Fruit fly (Drosophila melanogaster): ENCODE measurements around the gene ebi.
"Not testable (repeated sequence)": the region's sequence is repeated elsewhere in the genome, so short reads cannot be mapped to it uniquely, and the experiment has no call there.

Gene ebi

DNA sequence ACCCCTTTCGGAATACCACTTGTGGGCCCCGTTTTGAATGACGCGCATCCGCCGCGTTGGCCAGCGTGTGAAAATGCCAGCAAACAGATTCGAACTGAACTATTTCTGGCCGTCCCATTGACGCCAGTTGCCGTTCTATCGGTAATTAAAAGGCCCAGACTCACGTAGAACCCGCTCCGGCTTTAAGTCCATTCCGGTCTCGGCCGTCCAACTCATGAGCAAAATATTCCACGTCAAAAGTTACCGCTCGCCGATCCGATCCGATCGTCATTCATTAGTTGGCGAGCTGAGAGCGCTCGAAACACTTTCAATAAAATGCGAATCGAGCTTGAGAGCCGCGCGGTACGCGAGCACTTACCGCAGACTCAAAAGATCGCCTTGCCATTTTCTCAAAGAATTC is 19.6 kb downstream of the ebi start:
- TF ChIP-seq CG8478 (optimal IDR thresholded peaks at IDR 0.05) (no peak), CTCF (optimal IDR thresholded peaks at IDR 0.05) (no peak)

dm6 chr2L:435311-435806 is 20.5 kb downstream of the ebi start:
- TF ChIP-seq CG8478 (optimal IDR thresholded peaks at IDR 0.05) (no peak), CTCF (optimal IDR thresholded peaks at IDR 0.05) (no peak)

DNA sequence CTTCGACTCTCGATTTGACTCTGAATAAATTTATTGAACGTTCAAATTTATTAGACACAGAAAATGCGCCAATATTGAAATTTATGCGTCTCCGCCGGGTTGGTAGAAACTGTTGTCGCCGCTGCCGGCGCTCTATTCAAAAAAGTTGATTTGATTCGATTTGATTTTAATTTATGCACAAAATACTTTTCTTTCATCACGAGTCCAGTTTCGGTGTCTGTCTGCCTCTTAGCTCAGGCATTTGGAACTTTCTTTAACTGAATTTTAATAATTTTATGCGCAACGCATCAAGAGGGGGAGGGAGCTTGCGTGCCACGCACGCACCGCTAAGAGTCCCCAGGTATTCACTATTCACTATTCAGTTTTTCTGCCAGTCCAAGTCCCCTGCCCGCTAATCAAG is 22.6 kb downstream of the ebi start:
- no peak for TF ChIP-seq CTCF (optimal IDR thresholded peaks at IDR 0.05)
- TF ChIP-seq CG8478 (optimal IDR thresholded peaks at IDR 0.05), result no peak

DNA sequence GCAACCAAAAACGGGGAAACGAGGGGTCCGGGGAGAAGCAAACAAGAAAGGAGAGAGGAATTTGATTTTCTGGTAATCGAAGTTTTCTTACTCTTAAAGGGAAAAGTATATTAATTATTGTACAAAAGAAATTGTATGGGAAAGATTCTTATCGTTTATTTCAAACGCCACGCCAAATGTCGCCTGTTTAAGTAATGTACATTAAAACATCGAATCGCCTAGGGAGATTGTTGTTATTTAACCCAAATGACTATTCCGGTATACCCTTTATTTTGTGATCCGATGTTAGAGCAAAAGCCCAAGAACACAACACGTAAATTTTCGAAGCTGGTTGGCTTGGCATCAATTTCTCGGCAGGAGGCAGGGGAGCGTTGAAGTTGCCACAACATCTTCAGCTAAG is 24.5 kb downstream of the ebi start:
- TF ChIP-seq CTCF (optimal IDR thresholded peaks at IDR 0.05), result no peak
- no peak for TF ChIP-seq CG8478 (optimal IDR thresholded peaks at IDR 0.05)

- TF ChIP-seq CTCF (optimal IDR thresholded peaks at IDR 0.05), result no peak
- TF ChIP-seq CG8478 (optimal IDR thresholded peaks at IDR 0.05), result no peak
Observed at dm6 chr2L:440638-441454, 26.0 kb downstream of the ebi start.

DNA sequence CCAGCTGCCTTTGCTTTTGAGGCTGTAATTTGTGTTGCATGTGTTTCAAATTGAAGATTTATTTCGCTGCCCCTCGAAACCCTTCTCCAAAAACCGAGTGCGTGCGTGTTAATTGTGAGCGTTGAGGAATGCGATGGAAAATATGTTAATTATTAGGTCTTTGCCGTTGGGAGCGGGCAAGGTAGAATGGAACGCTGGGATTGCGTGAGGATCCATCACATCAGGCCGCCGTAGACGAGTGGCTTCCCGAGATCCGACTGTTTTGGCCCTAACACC is 26.5 kb downstream of the ebi start:
- TF ChIP-seq CG8478 (optimal IDR thresholded peaks at IDR 0.05) (no peak), CTCF (optimal IDR thresholded peaks at IDR 0.05) (no peak)

dm6 chr2L:441927-442691 is 27.2 kb downstream of the ebi start:
- no peak for TF ChIP-seq CG8478 (optimal IDR thresholded peaks at IDR 0.05)
- no peak for TF ChIP-seq CTCF (optimal IDR thresholded peaks at IDR 0.05)

dm6 chr2L:447124-447523 is 32.3 kb downstream of the ebi start:
- no peak for TF ChIP-seq CTCF (optimal IDR thresholded peaks at IDR 0.05)
- TF ChIP-seq CG8478 (optimal IDR thresholded peaks at IDR 0.05), result no peak

DNA sequence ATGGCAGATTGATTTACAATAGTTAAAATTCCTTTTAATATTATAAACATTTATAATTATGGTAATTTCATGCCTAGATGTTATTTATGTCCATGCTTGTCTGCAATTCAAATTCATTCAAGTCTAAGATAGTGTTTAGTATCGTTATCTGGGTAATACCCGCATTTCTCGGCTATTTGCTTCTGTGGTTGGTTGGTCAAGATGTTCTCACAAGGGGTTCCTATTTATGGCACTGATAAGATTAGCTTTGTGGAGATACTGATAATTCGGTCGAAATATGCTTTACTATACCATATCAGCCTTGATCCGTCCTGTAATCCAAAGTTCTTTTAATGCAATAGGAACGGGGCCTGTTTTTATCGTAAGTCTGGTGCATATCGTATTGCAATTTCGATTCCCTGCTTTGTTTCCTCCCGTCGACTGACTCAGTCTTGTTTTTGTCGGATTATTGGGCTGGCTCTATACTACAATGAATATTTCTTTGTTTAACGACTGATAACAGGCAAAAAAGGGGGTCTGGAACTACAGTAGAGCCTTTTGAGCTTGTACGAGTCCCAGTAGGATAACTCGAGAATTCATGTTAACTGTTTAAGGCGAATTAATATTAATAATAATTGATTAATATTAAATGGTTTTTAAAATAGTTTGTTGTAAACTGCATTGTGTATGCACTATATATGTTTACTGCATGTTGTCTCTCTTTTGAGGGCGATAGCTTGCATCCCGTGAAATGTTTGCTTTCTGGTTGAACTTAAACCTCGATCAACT is 37.0 kb downstream of the ebi start:
- no peak for TF ChIP-seq CG8478 (optimal IDR thresholded peaks at IDR 0.05)
- no peak for TF ChIP-seq CTCF (optimal IDR thresholded peaks at IDR 0.05)

- TF ChIP-seq CG8478 (optimal IDR thresholded peaks at IDR 0.05) (no peak), CTCF (optimal IDR thresholded peaks at IDR 0.05) (peak in 1 of 2 experiments; percentile 39)
Observed at dm6 chr2L:452872-453271, 38.0 kb downstream of the ebi start, which contains the start of the genes crq and shv. crq (minus strand) TSS chr2L:453024. shv (plus strand) TSS chr2L:453108.

DNA sequence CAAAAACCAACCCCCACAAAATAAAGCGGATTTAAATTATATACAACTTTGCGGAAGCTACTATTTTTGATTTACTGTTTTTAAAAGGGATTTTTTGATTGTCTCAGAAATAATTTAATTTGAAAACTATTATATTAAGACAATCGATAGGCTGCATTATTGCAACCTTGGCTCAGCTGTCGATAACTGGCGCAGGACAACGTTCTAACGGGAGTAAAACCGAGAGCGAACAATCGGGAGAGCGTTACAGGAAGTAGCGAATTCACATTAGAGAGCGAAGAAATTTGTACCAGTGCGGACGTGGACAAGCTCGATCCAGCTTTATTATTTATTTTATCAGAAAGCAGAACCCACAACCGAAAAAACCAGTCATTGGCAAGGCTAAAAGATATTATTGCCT is 40.4 kb downstream of the ebi start, which contains the start of gene CG4133:
TSS of gene CG4133 (plus strand) at position 258 of the 400 bp plus-strand sequence.
- not testable (repeated sequence) for TF ChIP-seq CG8478, CTCF (optimal IDR thresholded peaks at IDR 0.05)

dm6 chr2L:455738-456137 is 40.9 kb downstream of the ebi start:
- TF ChIP-seq CG8478 (optimal IDR thresholded peaks at IDR 0.05) (no peak), CTCF (optimal IDR thresholded peaks at IDR 0.05) (no peak)

DNA sequence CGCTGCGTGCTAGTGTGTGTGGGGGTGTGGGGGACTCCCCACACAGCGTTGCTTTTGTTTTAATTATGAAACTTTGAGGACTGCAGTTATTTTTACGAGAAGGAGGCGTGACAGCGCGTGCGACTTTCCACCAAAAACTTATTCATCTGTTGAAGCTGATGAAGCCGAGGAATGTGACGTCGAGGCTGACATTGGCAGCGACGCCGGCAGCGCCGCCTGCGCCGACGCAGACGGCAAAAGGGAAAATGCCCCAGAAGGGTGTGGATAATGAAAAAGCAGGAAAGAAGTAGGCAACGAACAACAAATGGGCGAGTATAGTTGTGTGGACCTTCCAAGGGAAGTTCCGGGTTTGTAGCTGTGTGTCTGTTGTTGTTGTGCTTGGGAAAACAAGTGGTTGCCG is 52.8 kb downstream of the ebi start:
- TF ChIP-seq CTCF (optimal IDR thresholded peaks at IDR 0.05), result no peak
- TF ChIP-seq CG8478 (optimal IDR thresholded peaks at IDR 0.05), result no peak
